Worm (Caenorhabditis elegans): ENCODE data around the gene F12F6.1.
A peak's percentile ranks its signal among the peaks of the same experiment; 100 is the strongest.

Gene F12F6.1

ce11 chrIV:11549694-11550093 lies 34.1 kb upstream of the F12F6.1 start (continued):
- no peak for TF ChIP-seq fkh-4 (tag; optimal IDR thresholded peaks at IDR 0.05; ENCODE audit: borderline replicate concordance)
- peak; percentile 85 for TF ChIP-seq nhr-71 (tag; optimal IDR thresholded peaks at IDR 0.05)
- TF ChIP-seq unc-98 (GFP tag; IDR thresholded peaks at IDR 0.05): no peak
- TF ChIP-seq ces-1 (GFP tag; optimal IDR thresholded peaks at IDR 0.05): no peak
- TF ChIP-seq lsy-2 (tag; optimal IDR thresholded peaks at IDR 0.05): peak; percentile 65 to 87
- TF ChIP-seq efl-3 (GFP tag; optimal IDR thresholded peaks at IDR 0.05): no peak
- TF ChIP-seq mab-9 (GFP tag; IDR thresholded peaks at IDR 0.05): no peak
- TF ChIP-seq efl-1 (optimal IDR thresholded peaks at IDR 0.05): peak; percentile 61 to 74
- peak; percentile 60 to 97 for TF ChIP-seq efl-1 (GFP tag; optimal IDR thresholded peaks at IDR 0.05 in 1 of 2)
- peak; percentile 78 for TF ChIP-seq nhr-77 (tag; optimal IDR thresholded peaks at IDR 0.05)
- TF ChIP-seq ama-1 (optimal IDR thresholded peaks at IDR 0.05): peak; percentile 26
- no peak for TF ChIP-seq ceh-90 (tag; optimal IDR thresholded peaks at IDR 0.05)
- TF ChIP-seq lir-3 (tag; optimal IDR thresholded peaks at IDR 0.05; ENCODE audit: poor library complexity): peak; percentile 72
- peak; percentile 89 for TF ChIP-seq C04F5.9 (tag; optimal IDR thresholded peaks at IDR 0.05)
- peak; percentile 40 for TF ChIP-seq elt-2 (tag; optimal IDR thresholded peaks at IDR 0.05)
- peak; percentile 14 for TF ChIP-seq hpl-2 (GFP tag; optimal IDR thresholded peaks at IDR 0.05)
- TF ChIP-seq fkh-8 (tag; optimal IDR thresholded peaks at IDR 0.05): peak; percentile 37
- TF ChIP-seq xbp-1 (tag; optimal IDR thresholded peaks at IDR 0.05): peak; percentile 76
- peak; percentile 92 for TF ChIP-seq snu-23 (GFP tag; optimal IDR thresholded peaks at IDR 0.05)
- TF ChIP-seq grh-1 (GFP tag; IDR thresholded peaks at IDR 0.05): no peak
- TF ChIP-seq blmp-1 (tag; optimal IDR thresholded peaks at IDR 0.05): peak; percentile 52
- TF ChIP-seq nhr-85 (tag): peak; percentile 75
- TF ChIP-seq isw-1 (GFP tag; IDR thresholded peaks at IDR 0.05): 0 out of 2 replicates have a peak, but pooled peaks have one; percentile 18
- TF ChIP-seq tlp-1 (tag; optimal IDR thresholded peaks at IDR 0.05): no peak
- TF ChIP-seq nhr-12 (tag; optimal IDR thresholded peaks at IDR 0.05): no peak
- TF ChIP-seq unc-62 (GFP tag; optimal IDR thresholded peaks at IDR 0.05): no peak
- no peak for TF ChIP-seq unc-30 (tag; optimal IDR thresholded peaks at IDR 0.05)
- no peak for TF ChIP-seq snpc-4 (tag; optimal IDR thresholded peaks at IDR 0.05)
- no peak for TF ChIP-seq ceh-63 (GFP tag; optimal IDR thresholded peaks at IDR 0.05)
- peak; percentile 72 for TF ChIP-seq tbx-2 (tag; optimal IDR thresholded peaks at IDR 0.05)
- TF ChIP-seq nhr-11 (tag; optimal IDR thresholded peaks at IDR 0.05): peak; percentile 29
- TF ChIP-seq nhr-20 (tag; optimal IDR thresholded peaks at IDR 0.05): peak; percentile 77
- no peak for TF ChIP-seq pag-3 (tag; optimal IDR thresholded peaks at IDR 0.05; ENCODE audit: borderline replicate concordance, insufficient read depth)
- peak; percentile 78 for TF ChIP-seq nhr-47 (tag; optimal IDR thresholded peaks at IDR 0.05)
- no peak for TF ChIP-seq ets-5 (GFP tag; IDR thresholded peaks at IDR 0.05)
- no peak for TF ChIP-seq egl-27 (tag; optimal IDR thresholded peaks at IDR 0.05)
- TF ChIP-seq zip-4 (GFP tag; optimal IDR thresholded peaks at IDR 0.05): peak; percentile 40
- TF ChIP-seq elt-3 (tag; optimal IDR thresholded peaks at IDR 0.05): peak in 5 of 6 experiments; percentile 17 to 84 (median 58)
- peak in 1 of 2 experiments; percentile 57 for TF ChIP-seq ztf-11 (tag; optimal IDR thresholded peaks at IDR 0.05)
- TF ChIP-seq egl-13 (tag; optimal IDR thresholded peaks at IDR 0.05): peak; percentile 18
- TF ChIP-seq ztf-4 (tag; optimal IDR thresholded peaks at IDR 0.05): peak; percentile 27
- no peak for TF ChIP-seq sptf-1 (tag; optimal IDR thresholded peaks at IDR 0.05)
- no peak for TF ChIP-seq nhr-84 (tag; optimal IDR thresholded peaks at IDR 0.05)
- peak; percentile 28 for TF ChIP-seq F16B12.6 (tag; optimal IDR thresholded peaks at IDR 0.05)
- TF ChIP-seq lin-35 (GFP tag; optimal IDR thresholded peaks at IDR 0.05): peak; percentile 71 to 88

DNA sequence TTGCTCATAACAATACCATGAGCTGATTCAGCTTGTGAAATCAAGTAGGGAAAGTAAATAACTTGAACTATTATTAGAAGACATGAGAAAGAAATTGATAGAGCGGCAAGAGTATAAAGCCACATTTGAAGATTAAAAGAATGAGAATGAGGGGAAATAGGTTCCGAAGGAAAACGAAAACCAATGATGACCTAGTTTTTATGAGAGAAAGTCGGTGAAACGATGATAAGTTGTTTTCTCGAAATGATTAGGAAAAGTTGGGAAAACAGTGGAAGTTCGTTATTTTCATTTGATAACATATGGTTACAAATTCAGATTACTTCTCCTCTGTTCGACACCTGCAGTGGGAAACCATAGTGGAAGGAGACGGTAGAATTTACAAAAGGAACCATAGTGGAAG lies 31.9 kb upstream of the F12F6.1 start, which contains the start of gene col-128:
Gene col-128, minus strand, starts transcription at position 148 of the 400 bp plus-strand sequence.
- TF ChIP-seq ceh-82 (tag; optimal IDR thresholded peaks at IDR 0.05) (no peak), blmp-1 (tag; optimal IDR thresholded peaks at IDR 0.05) (peak; percentile 95), hlh-17 (GFP tag; optimal IDR thresholded peaks at IDR 0.05; ENCODE audit: borderline replicate concordance) (no peak), aha-1 (tag; optimal IDR thresholded peaks at IDR 0.05) (no peak), zag-1 (tag; optimal IDR thresholded peaks at IDR 0.05) (no peak)

All from whole organism, L1 larva.